Fruit fly (Drosophila melanogaster) whole organism, prepupa: ENCODE data around the gene Yp1.

Experiments used
- Blimp-1 ChIP-seq: fragments of 200-800 bp; sonication (Bioruptor generic); optimal IDR thresholded peaks from 3 replicates; lab custom pipeline; 2017; ENCODE audit warnings: missing biosample characterization, missing genetic modification characterization, mild to moderate bottlenecking, moderate library complexity, missing genetic modification reagents
- CG10631 ChIP-seq: fragments of 200-800 bp; sonication (Bioruptor generic); optimal IDR thresholded peaks from 2 replicates; lab custom pipeline; 2016; ENCODE audit warnings: missing biosample characterization, missing genetic modification characterization
- CG10669 ChIP-seq: fragments of 200-800 bp; sonication (Bioruptor generic); optimal IDR thresholded peaks from 3 replicates; lab custom pipeline; 2018; ENCODE audit warnings: missing biosample characterization, mild to moderate bottlenecking, missing genetic modification characterization, moderate library complexity
- CG11294 ChIP-seq: fragments of 200-800 bp; sonication (Bioruptor generic); IDR thresholded peaks from 2 replicates; pipeline ENCODE4 v1.3.6; 2022; ENCODE audit warnings: missing biosample characterization, missing genetic modification characterization
- CG11762 ChIP-seq: fragments of 200-800 bp; sonication (Bioruptor generic); optimal IDR thresholded peaks from 3 replicates; lab custom pipeline; 2016; ENCODE audit warnings: missing biosample characterization, missing genetic modification characterization; ENCODE audit not compliant: insufficient read depth
- CG15336 ChIP-seq: fragments of 200-800 bp; sonication (Bioruptor generic); IDR thresholded peaks from 2 replicates; pipeline ENCODE4 v1.3.6; 2022; ENCODE audit warnings: missing biosample characterization, missing genetic modification characterization
- CG1621 ChIP-seq: fragments of 200-800 bp; sonication (Bioruptor generic); optimal IDR thresholded peaks from 3 replicates; lab custom pipeline; 2018; ENCODE audit warnings: missing biosample characterization, mild to moderate bottlenecking, missing genetic modification characterization
- CG16779 ChIP-seq: fragments of 200-800 bp; sonication (Bioruptor generic); optimal IDR thresholded peaks from 3 replicates; lab custom pipeline; 2017; ENCODE audit warnings: missing biosample characterization, mild to moderate bottlenecking, missing genetic modification characterization
- CG3032 ChIP-seq: fragments of 200-800 bp; optimal IDR thresholded peaks from 2 replicates; lab custom pipeline; 2019; ENCODE audit warnings: missing biosample characterization, mild to moderate bottlenecking, missing genetic modification characterization, moderate library complexity
- CG31627 ChIP-seq: fragments of 200-800 bp; sonication (Bioruptor generic); optimal IDR thresholded peaks from 3 replicates; lab custom pipeline; 2016; ENCODE audit warnings: missing biosample characterization, missing genetic modification characterization
- CG34406 ChIP-seq: fragments of 200-800 bp; sonication (Bioruptor generic); optimal IDR thresholded peaks from 3 replicates; lab custom pipeline; 2016; ENCODE audit warnings: missing biosample characterization, missing genetic modification characterization
- CG3919 ChIP-seq: fragments of 200-800 bp; sonication (Bioruptor generic); optimal IDR thresholded peaks from 3 replicates; lab custom pipeline; 2016; ENCODE audit warnings: missing biosample characterization, missing genetic modification characterization
- CG6276 ChIP-seq: fragments of 200-800 bp; sonication (Bioruptor generic); optimal IDR thresholded peaks from 2 replicates; lab custom pipeline; 2017; ENCODE audit warnings: missing biosample characterization, mild to moderate bottlenecking, missing genetic modification characterization
- CG6792 ChIP-seq: fragments of 200-800 bp; sonication (Bioruptor generic); optimal IDR thresholded peaks from 3 replicates; lab custom pipeline; 2016; ENCODE audit warnings: missing biosample characterization, missing genetic modification characterization
- CG6808 ChIP-seq: fragments of 200-800 bp; sonication (Bioruptor generic); optimal IDR thresholded peaks from 3 replicates; lab custom pipeline; 2017; ENCODE audit warnings: missing biosample characterization, missing genetic modification characterization, mild to moderate bottlenecking, moderate library complexity, missing genetic modification reagents
- CG6854 ChIP-seq: fragments of 200-800 bp; sonication (Bioruptor generic); optimal IDR thresholded peaks from 2 replicates; lab custom pipeline; 2017; ENCODE audit warnings: missing biosample characterization, mild to moderate bottlenecking, missing genetic modification characterization
- CG7368 ChIP-seq: fragments of 200-800 bp; sonication (Bioruptor generic); optimal IDR thresholded peaks from 3 replicates; lab custom pipeline; 2016; ENCODE audit warnings: missing biosample characterization, missing genetic modification characterization
- Eip75B ChIP-seq: fragments of 200-800 bp; sonication (Bioruptor generic); optimal IDR thresholded peaks from 3 replicates; lab custom pipeline; 2016; ENCODE audit warnings: missing biosample characterization, missing genetic modification characterization
- Eip78C ChIP-seq: fragments of 200-800 bp; sonication (Bioruptor generic); peaks from one replicate; lab custom pipeline; 2016; ENCODE audit warnings: missing biosample characterization, missing genetic modification characterization
- Ets21C ChIP-seq: fragments of 200-800 bp; sonication (Bioruptor generic); optimal IDR thresholded peaks from 3 replicates; lab custom pipeline; 2016; ENCODE audit warnings: missing biosample characterization, missing genetic modification characterization
- Gug ChIP-seq: fragments of 200-800 bp; sonication (Bioruptor generic); IDR thresholded peaks from 2 replicates; pipeline ENCODE4 v1.3.6; 2022; ENCODE audit warnings: missing biosample characterization, missing genetic modification characterization
- Hr38 ChIP-seq: sonication (Bioruptor generic); optimal IDR thresholded peaks from 2 replicates; lab custom pipeline; 2016; ENCODE audit warnings: missing biosample characterization, missing genetic modification characterization
- Hr39 ChIP-seq: fragments of 200-800 bp; sonication (Bioruptor generic); optimal IDR thresholded peaks from 2 replicates; lab custom pipeline; 2016; ENCODE audit warnings: missing biosample characterization, missing genetic modification characterization
- Hr4 ChIP-seq: fragments of 200-800 bp; sonication (Bioruptor generic); optimal IDR thresholded peaks from 3 replicates; lab custom pipeline; 2016; ENCODE audit warnings: missing biosample characterization, missing genetic modification characterization
- Lpt ChIP-seq: fragments of 200-800 bp; sonication (Bioruptor generic); optimal IDR thresholded peaks from 3 replicates; lab custom pipeline; 2016; ENCODE audit warnings: missing biosample characterization, missing genetic modification characterization
- Met ChIP-seq: fragments of 200-800 bp; sonication (Bioruptor generic); optimal IDR thresholded peaks from 3 replicates; lab custom pipeline; 2016; ENCODE audit warnings: missing biosample characterization, missing genetic modification characterization
- Sox14 ChIP-seq: fragments of 200-800 bp; sonication (Bioruptor generic); optimal IDR thresholded peaks from 3 replicates; lab custom pipeline; 2016; ENCODE audit warnings: missing biosample characterization, missing genetic modification characterization
- achi ChIP-seq: fragments of 200-800 bp; sonication (Bioruptor generic); optimal IDR thresholded peaks from 3 replicates; lab custom pipeline; 2016; ENCODE audit warnings: missing biosample characterization, missing genetic modification characterization
- acj6 ChIP-seq: fragments of 200-800 bp; sonication (Bioruptor generic); optimal IDR thresholded peaks from 3 replicates; lab custom pipeline; 2016; ENCODE audit warnings: missing biosample characterization, missing genetic modification characterization
- cyc ChIP-seq: fragments of 200-800 bp; sonication (Bioruptor generic); optimal IDR thresholded peaks from 3 replicates; lab custom pipeline; 2016; ENCODE audit warnings: missing biosample characterization, missing genetic modification characterization
- fd59A ChIP-seq: fragments of 200-800 bp; sonication (Bioruptor generic); optimal IDR thresholded peaks from 2 replicates; lab custom pipeline; 2017; ENCODE audit warnings: missing biosample characterization, mild to moderate bottlenecking, missing genetic modification characterization, missing genetic modification reagents
- fkh ChIP-seq: fragments of 200-800 bp; sonication (Bioruptor generic); optimal IDR thresholded peaks from 3 replicates; lab custom pipeline; 2017; ENCODE audit warnings: missing biosample characterization, mild to moderate bottlenecking, missing genetic modification characterization, moderate library complexity
- lz ChIP-seq: fragments of 200-800 bp; sonication (Bioruptor generic); optimal IDR thresholded peaks from 3 replicates; lab custom pipeline; 2016; ENCODE audit warnings: missing biosample characterization, missing genetic modification characterization
- net ChIP-seq: fragments of 200-800 bp; sonication (Bioruptor generic); optimal IDR thresholded peaks from 3 replicates; lab custom pipeline; 2016; ENCODE audit warnings: missing biosample characterization, missing genetic modification characterization
- pdm3 ChIP-seq: fragments of 200-800 bp; sonication (Bioruptor generic); optimal IDR thresholded peaks from 3 replicates; lab custom pipeline; 2016; ENCODE audit warnings: missing biosample characterization, missing genetic modification characterization
- vri ChIP-seq: fragments of 200-800 bp; sonication (Bioruptor generic); optimal IDR thresholded peaks from 3 replicates; lab custom pipeline; 2016; ENCODE audit warnings: missing biosample characterization, mild to moderate bottlenecking, missing genetic modification characterization

Gene Yp1

DNA sequence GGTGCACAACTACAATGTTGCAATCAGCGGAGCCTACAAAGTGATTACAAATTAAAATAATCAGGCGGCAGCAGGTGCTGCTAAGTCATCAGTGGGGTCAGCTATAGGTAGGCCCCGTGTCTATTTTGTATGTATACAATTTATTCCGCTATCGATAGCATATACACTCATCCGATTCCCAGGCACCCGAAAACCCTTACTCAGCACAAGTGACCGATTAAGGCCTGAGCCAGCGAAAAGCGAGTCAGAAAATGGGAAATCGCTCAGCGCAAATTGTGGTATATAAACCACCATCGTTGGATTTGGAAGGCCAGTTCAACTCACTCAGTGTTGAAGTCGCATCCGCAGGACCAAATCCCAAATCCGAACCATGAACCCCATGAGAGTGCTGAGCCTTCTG is at the start of gene Yp1:
Yp1 (plus strand) TSS at position 265 of the 400 bp plus-strand sequence.
- TF ChIP-seq CG6792 (GFP tag; lab: Kevin White, UChicago) = no peak
- TF ChIP-seq CG10669 (GFP tag; lab: Kevin White, UChicago) = no peak
- TF ChIP-seq, all 60 proteins: peak for 0

DNA sequence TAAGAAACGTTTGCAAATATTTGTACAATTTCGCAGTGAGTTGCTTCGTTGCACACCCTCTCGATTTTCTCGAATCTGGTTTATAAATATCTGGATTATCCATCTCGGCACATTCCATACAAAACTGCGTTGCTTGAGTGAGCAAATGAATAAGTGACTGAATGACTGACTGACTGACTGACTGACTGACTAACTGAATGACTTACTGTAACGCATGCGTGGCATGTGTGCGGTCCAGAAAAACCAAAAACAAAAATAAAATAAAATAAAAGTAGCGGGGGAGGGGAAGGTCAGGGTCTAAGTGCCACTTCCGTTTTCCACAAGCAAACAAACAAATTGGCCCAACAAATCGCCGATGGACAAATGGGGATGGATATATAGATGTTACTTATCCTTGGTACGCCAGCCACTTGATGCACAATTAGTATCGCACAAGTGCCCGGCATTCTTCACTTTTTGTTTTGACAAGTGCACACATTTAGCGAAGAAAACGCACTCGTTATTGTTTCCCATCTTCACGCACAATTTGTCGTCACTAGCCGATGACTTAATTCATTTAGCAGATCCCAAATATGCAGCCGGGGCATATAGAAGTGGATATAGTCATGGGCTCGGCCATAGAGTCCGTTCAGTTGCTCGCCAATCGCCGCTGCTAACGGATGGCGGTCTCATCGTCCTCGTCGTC is 44.9 kb upstream of the Yp1 start, which contains the start of gene CG33557:
CG33557 (plus strand) TSS at position 635 of the 685 bp plus-strand sequence.
- TF ChIP-seq CG6808 (GFP tag; lab: Kevin White, UChicago) (no peak), CG10631 (no peak), net (GFP tag; lab: Kevin White, UChicago) (no peak), acj6 (GFP tag; lab: Kevin White, UChicago) (no peak), Ets21C (no peak), Blimp-1 (GFP tag; lab: Kevin White, UChicago) (no peak), lz (no peak), CG11294 (GFP tag; lab: Robert Waterston, UW) (no peak), CG6276 (no peak), Hr4 (GFP tag; lab: Kevin White, UChicago) (no peak), CG3919 (GFP tag; lab: Kevin White, UChicago) (no peak), Hr38 (no peak), Sox14 (GFP tag; lab: Kevin White, UChicago) (no peak), Gug (no peak), CG34406 (GFP tag; lab: Kevin White, UChicago) (no peak), fd59A (no peak), CG16779 (tag; lab: Kevin White, UChicago) (no peak), CG1621 (tag; lab: Kevin White, UChicago) (no peak), achi (GFP tag; lab: Kevin White, UChicago) (no peak), Met (GFP tag; lab: Kevin White, UChicago) (no peak)
- TF ChIP-seq, all 60 proteins: peak for 0

DNA sequence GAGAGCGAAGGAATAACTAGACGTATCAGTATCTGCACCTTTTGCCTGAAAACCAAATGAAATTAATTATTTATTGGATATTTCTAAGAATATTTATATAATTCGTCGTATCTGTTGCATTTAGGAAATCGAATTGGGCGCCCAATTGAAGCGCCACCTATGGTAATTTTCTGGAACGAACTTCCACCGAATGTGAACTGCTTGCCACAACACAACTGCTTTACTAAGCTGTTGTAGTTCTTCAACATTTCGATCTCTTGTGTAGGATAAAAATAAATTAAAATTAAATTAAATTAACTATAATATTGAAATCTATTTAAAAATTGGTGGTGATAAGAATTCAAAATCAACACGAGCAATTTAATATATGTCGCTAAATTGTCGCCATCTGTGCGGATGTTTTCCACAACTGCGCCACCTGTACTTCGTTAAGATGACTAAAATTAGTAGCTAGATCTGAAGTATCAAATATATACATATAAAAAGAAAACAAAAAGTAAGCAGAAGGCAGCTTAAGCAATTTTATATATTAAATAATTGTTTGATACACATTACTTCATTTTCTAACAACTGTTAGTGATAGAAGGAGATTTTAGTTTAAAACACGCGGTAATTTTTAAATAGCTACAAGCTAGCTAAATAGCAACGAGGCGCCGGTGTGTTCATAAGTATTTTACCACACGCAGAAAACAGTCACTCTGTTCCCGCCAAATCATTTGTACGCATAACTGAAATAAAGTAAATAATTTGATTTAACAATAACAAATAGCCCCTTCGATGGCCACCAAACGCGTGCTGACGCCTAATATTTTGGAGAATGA is 43.6 kb upstream of the Yp1 start, which contains the start of gene Dna2:
Dna2 (plus strand) TSS at position 688 of the 821 bp plus-strand sequence.
- no peak for TF ChIP-seq net (GFP tag; lab: Kevin White, UChicago)
- TF ChIP-seq CG11762 (GFP tag; lab: Kevin White, UChicago) = no peak
- no peak for TF ChIP-seq achi (GFP tag; lab: Kevin White, UChicago)
- TF ChIP-seq Gug = no peak
- no peak for TF ChIP-seq CG6854 (GFP tag; lab: Kevin White, UChicago)
- TF ChIP-seq Lpt (GFP tag; lab: Kevin White, UChicago) = no peak
- no peak for TF ChIP-seq CG16779 (tag; lab: Kevin White, UChicago)
- TF ChIP-seq CG6792 (GFP tag; lab: Kevin White, UChicago) = no peak
- TF ChIP-seq lz = peak; percentile 15
- peak; percentile 47 for TF ChIP-seq Hr39 (GFP tag; lab: Kevin White, UChicago)
- TF ChIP-seq vri (GFP tag; lab: Kevin White, UChicago) = no peak
- no peak for TF ChIP-seq CG34406 (GFP tag; lab: Kevin White, UChicago)
- TF ChIP-seq pdm3 (GFP tag; lab: Kevin White, UChicago) = peak; percentile 1
- peak; percentile 35 for TF ChIP-seq cyc (GFP tag; lab: Kevin White, UChicago)
- no peak for TF ChIP-seq CG15336
- TF ChIP-seq Met (GFP tag; lab: Kevin White, UChicago) = peak; percentile 20
- TF ChIP-seq Eip78C (GFP tag; lab: Kevin White, UChicago) = peak; percentile 44
- TF ChIP-seq CG3032 = peak; percentile 14
- TF ChIP-seq CG6808 (GFP tag; lab: Kevin White, UChicago) = no peak
- TF ChIP-seq CG7368 (GFP tag; lab: Kevin White, UChicago) = no peak
- TF ChIP-seq fkh = peak; percentile 19
- TF ChIP-seq CG31627 (GFP tag; lab: Kevin White, UChicago) = peak; percentile 42
- TF ChIP-seq CG10631 = no peak
- TF ChIP-seq Eip75B (GFP tag; lab: Kevin White, UChicago) = no peak
